Worm (Caenorhabditis elegans) whole organism, L2 larva: ENCODE data around the gene K11D12.8.

Experiments
- F13H6.1 ChIP-seq: sonication (generic microtip); optimal IDR thresholded peaks from 2 replicates; lab custom pipeline; 2016; ENCODE audit warnings: missing genetic modification characterization, missing compliant biosample characterization
- R02D3.7 ChIP-seq: fragments of 150-350 bp; optimal IDR thresholded peaks from 2 replicates; lab custom pipeline; 2014; ENCODE audit warnings: missing biosample characterization, missing genetic modification characterization
- Y55F3AM.14 ChIP-seq: fragments of 200-800 bp; sonication (Bioruptor generic); optimal IDR thresholded peaks from 2 replicates; lab custom pipeline; 2018; ENCODE audit warnings: mild to moderate bottlenecking, missing genetic modification characterization, missing compliant biosample characterization
- ZK546.5 ChIP-seq: sonication (generic microtip); optimal IDR thresholded peaks from 2 replicates; lab custom pipeline; 2017; ENCODE audit warnings: missing biosample characterization, missing genetic modification characterization
- alr-1 ChIP-seq: fragments of 150-350 bp; optimal IDR thresholded peaks from 2 replicates; lab custom pipeline; 2014; ENCODE audit warnings: missing biosample characterization, missing genetic modification characterization
- aly-2 ChIP-seq: fragments of 150-350 bp; optimal IDR thresholded peaks from 2 replicates; lab custom pipeline; 2014; ENCODE audit warnings: missing biosample characterization, missing genetic modification characterization
- ama-1 ChIP-seq: fragments of 150-350 bp; optimal IDR thresholded peaks from 2 replicates; lab custom pipeline; 2018; ENCODE audit warnings: inconsistent platforms
- blmp-1 ChIP-seq: sonication (generic microtip); optimal IDR thresholded peaks from 2 replicates; lab custom pipeline; 2017; ENCODE audit warnings: missing genetic modification characterization, mild to moderate bottlenecking, missing compliant biosample characterization, antibody characterized with exemption, moderate library complexity; ENCODE audit not compliant: insufficient read depth
- ceh-82 ChIP-seq: fragments of 150-350 bp; optimal IDR thresholded peaks from 2 replicates; lab custom pipeline; 2014; ENCODE audit warnings: missing biosample characterization, missing genetic modification characterization
- crh-2 ChIP-seq: sonication (generic microtip); optimal IDR thresholded peaks from 2 replicates; lab custom pipeline; 2017; ENCODE audit warnings: missing biosample characterization, missing genetic modification characterization
- egl-27 ChIP-seq: sonication (generic microtip); optimal IDR thresholded peaks from 3 replicates; lab custom pipeline; 2017; ENCODE audit warnings: missing biosample characterization, missing genetic modification reagents, missing genetic modification characterization
- elt-3 ChIP-seq: sonication (generic microtip); optimal IDR thresholded peaks from 2 replicates; lab custom pipeline; 2017; ENCODE audit warnings: missing biosample characterization, missing genetic modification characterization
- fos-1 ChIP-seq: fragments of 150-350 bp; optimal IDR thresholded peaks from 2 replicates; lab custom pipeline; 2014; ENCODE audit warnings: missing biosample characterization, missing genetic modification characterization
- gmeb-1 ChIP-seq: fragments of 150-350 bp; optimal IDR thresholded peaks from 2 replicates; lab custom pipeline; 2014; ENCODE audit warnings: missing biosample characterization, missing genetic modification characterization
- lin-13 ChIP-seq: fragments of 150-350 bp; optimal IDR thresholded peaks from 2 replicates; lab custom pipeline; 2014; ENCODE audit warnings: missing biosample characterization, missing genetic modification reagents, missing genetic modification characterization
- lsy-2 ChIP-seq, 2 experiments: fragments of 150-350 bp in 1 of 2; sonication (generic microtip) in 1 of 2; optimal IDR thresholded peaks; 2 replicates each; lab custom pipeline; 2014 to 2017; ENCODE audit warnings: missing biosample characterization in 2 of 2, missing genetic modification characterization in 2 of 2
- mab-5 ChIP-seq: fragments of 150-350 bp; optimal IDR thresholded peaks from 2 replicates; lab custom pipeline; 2014; ENCODE audit warnings: missing biosample characterization, missing genetic modification characterization
- mdl-1 ChIP-seq, 2 experiments: fragments of 150-350 bp in 1 of 2; sonication (generic microtip) in 1 of 2; optimal IDR thresholded peaks; 2 replicates each; lab custom pipeline; 2017; ENCODE audit warnings: missing biosample characterization in 2 of 2, missing genetic modification characterization in 2 of 2
- nhr-10 ChIP-seq: sonication (generic microtip); optimal IDR thresholded peaks from 2 replicates; lab custom pipeline; 2017; ENCODE audit warnings: missing biosample characterization, missing genetic modification characterization
- nhr-11 ChIP-seq: fragments of 150-350 bp; optimal IDR thresholded peaks from 2 replicates; lab custom pipeline; 2014; ENCODE audit warnings: missing biosample characterization, missing genetic modification characterization
- nhr-129 ChIP-seq: fragments of 150-350 bp; optimal IDR thresholded peaks from 2 replicates; lab custom pipeline; 2014; ENCODE audit warnings: missing biosample characterization, missing genetic modification characterization
- nhr-21 ChIP-seq: fragments of 150-350 bp; optimal IDR thresholded peaks from 2 replicates; lab custom pipeline; 2014; ENCODE audit warnings: missing biosample characterization, missing genetic modification characterization
- nhr-23 ChIP-seq: fragments of 150-350 bp; optimal IDR thresholded peaks from 2 replicates; lab custom pipeline; 2014; ENCODE audit warnings: missing biosample characterization, missing genetic modification reagents, missing genetic modification characterization
- nhr-25 ChIP-seq: fragments of 150-350 bp; sonication (generic microtip); optimal IDR thresholded peaks from 3 replicates; lab custom pipeline; 2014; ENCODE audit warnings: missing biosample characterization, missing genetic modification characterization
- nhr-6 ChIP-seq: fragments of 150-350 bp; optimal IDR thresholded peaks from 2 replicates; lab custom pipeline; 2014; ENCODE audit warnings: missing biosample characterization, missing genetic modification characterization
- nhr-77 ChIP-seq: fragments of 150-350 bp; optimal IDR thresholded peaks from 2 replicates; lab custom pipeline; 2014; ENCODE audit warnings: missing biosample characterization, missing genetic modification characterization
- peb-1 ChIP-seq: fragments of 150-350 bp; optimal IDR thresholded peaks from 2 replicates; lab custom pipeline; 2014; ENCODE audit warnings: missing biosample characterization, missing genetic modification characterization
- sem-4 ChIP-seq: fragments of 150-350 bp; optimal IDR thresholded peaks from 2 replicates; lab custom pipeline; 2014; ENCODE audit warnings: missing biosample characterization, missing genetic modification reagents, missing genetic modification characterization
- sma-9 ChIP-seq, 2 experiments: fragments of 150-350 bp in 1 of 2; sonication (generic microtip) in 1 of 2; optimal IDR thresholded peaks; 2 replicates each; lab custom pipeline; 2014 to 2016; ENCODE audit warnings: missing genetic modification characterization in 2 of 2, mild to moderate bottlenecking in 1 of 2, missing biosample characterization in 1 of 2, missing compliant biosample characterization in 1 of 2, missing genetic modification reagents in 1 of 2, moderate library complexity in 1 of 2
- unc-39 ChIP-seq: fragments of 150-350 bp; optimal IDR thresholded peaks from 2 replicates; lab custom pipeline; 2014; ENCODE audit warnings: missing biosample characterization, missing genetic modification characterization
- unc-62 ChIP-seq: fragments of 150-350 bp; optimal IDR thresholded peaks from 2 replicates; lab custom pipeline; 2014; ENCODE audit warnings: missing biosample characterization, missing genetic modification reagents, missing genetic modification characterization
- ztf-1 ChIP-seq: fragments of 200-800 bp; sonication (Bioruptor generic); conservative IDR thresholded peaks from 2 replicates; pipeline ENCODE4 v1.3.6; 2022; ENCODE audit warnings: missing genetic modification characterization, missing compliant biosample characterization
- ztf-11 ChIP-seq: sonication (generic microtip); optimal IDR thresholded peaks from 2 replicates; lab custom pipeline; 2017; ENCODE audit warnings: missing biosample characterization, missing genetic modification characterization
- ztf-4 ChIP-seq: fragments of 150-350 bp; optimal IDR thresholded peaks from 2 replicates; lab custom pipeline; 2014; ENCODE audit warnings: missing biosample characterization, missing genetic modification characterization

The K11D12.8 gene

DNA sequence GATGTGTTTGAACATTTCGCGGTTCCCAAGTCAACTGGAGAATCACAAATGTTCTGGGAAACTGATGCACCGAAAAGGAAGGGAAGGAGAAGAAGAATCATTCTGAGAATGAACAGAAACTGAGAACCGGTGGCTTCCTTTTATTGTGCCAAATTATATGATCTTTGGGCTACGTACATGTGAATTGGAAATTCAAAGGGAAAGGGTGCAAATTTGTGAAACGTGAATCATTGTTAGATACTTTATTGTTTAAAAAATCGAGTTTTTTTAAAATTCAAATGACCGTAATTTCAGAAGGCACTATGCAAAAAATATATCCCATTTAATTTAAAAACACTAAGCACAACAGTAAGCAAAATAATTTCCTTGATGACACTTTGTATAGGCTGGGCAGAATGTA, 5.7 kb downstream of the K11D12.8 start, which contains the start of gene K11D12.6:
TSS of gene K11D12.6 (minus strand) at position 101 of the 400 bp plus-strand sequence.
- no peak for TF ChIP-seq aly-2 (tag; lab: Kevin White, UChicago)
- TF ChIP-seq sem-4, result no peak
- no peak for TF ChIP-seq nhr-11 (tag; lab: Kevin White, UChicago)
- TF ChIP-seq nhr-77 (tag; lab: Kevin White, UChicago), result no peak
- TF ChIP-seq ztf-11 (tag; lab: Kevin White, UChicago), result no peak
- TF ChIP-seq ama-1 (lab: Kevin White, UChicago), result no peak
- TF ChIP-seq egl-27 (tag; lab: Kevin White, UChicago), result no peak
- no peak for TF ChIP-seq gmeb-1 (tag; lab: Kevin White, UChicago)
- no peak for TF ChIP-seq lsy-2 (tag; optimal IDR thresholded peaks at IDR 0.05; lab: Kevin White, UChicago)
- TF ChIP-seq alr-1 (tag; lab: Kevin White, UChicago), result no peak
- no peak for TF ChIP-seq nhr-25 (tag; lab: Kevin White, UChicago)
- no peak for TF ChIP-seq lin-13
- no peak for TF ChIP-seq ztf-1 (GFP tag; lab: Robert Waterston, UW)
- TF ChIP-seq unc-62 (GFP tag; lab: Kevin White, UChicago), result no peak
- no peak for TF ChIP-seq ztf-4 (tag; lab: Kevin White, UChicago)
- TF ChIP-seq nhr-10 (tag; lab: Kevin White, UChicago), result no peak
- TF ChIP-seq, all 48 proteins: peak for 0

- no peak for TF ChIP-seq ztf-11 (tag; lab: Kevin White, UChicago)
- no peak for TF ChIP-seq sma-9 (GFP tag; optimal IDR thresholded peaks at IDR 0.05; lab: Kevin White, UChicago)
- no peak for TF ChIP-seq sma-9 (tag; optimal IDR thresholded peaks at IDR 0.05; lab: Kevin White, UChicago)
- TF ChIP-seq nhr-25 (tag; lab: Kevin White, UChicago), result no peak
These were observed 7.7 kb downstream of the K11D12.8 start, which contains the start of gene K11D12.13 for ce11 chrV:5033099-5033498. Gene K11D12.13, plus strand, starts transcription at chrV:5033399.

DNA sequence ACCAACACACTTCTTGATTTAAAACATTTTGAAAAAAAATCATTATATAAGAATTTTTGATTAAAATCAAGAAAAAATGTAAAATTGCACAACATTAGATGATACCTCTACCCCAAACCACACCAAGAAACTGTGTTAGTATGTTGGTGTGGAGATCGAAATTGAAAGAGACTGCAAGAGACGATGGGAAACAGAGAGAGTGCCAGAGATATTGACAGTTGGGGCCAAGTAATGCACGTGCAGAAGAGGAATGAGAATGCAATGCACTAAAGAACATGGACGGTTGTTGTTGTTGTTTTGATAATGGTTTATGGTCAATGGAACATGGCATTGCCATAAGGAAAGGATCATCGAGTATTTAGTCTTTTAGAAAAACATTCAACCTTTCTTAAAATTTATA, 8.6 kb downstream of the K11D12.8 start:
- TF ChIP-seq R02D3.7 (tag; lab: Kevin White, UChicago) (no peak), peb-1 (tag; lab: Kevin White, UChicago) (no peak), alr-1 (tag; lab: Kevin White, UChicago) (no peak), unc-39 (tag; lab: Kevin White, UChicago) (no peak), mab-5 (tag; lab: Kevin White, UChicago) (no peak), nhr-25 (tag; lab: Kevin White, UChicago) (no peak), ceh-82 (no peak), sma-9 (GFP tag; optimal IDR thresholded peaks at IDR 0.05; lab: Kevin White, UChicago) (peak; percentile 66), sma-9 (tag; optimal IDR thresholded peaks at IDR 0.05; lab: Kevin White, UChicago) (no peak), crh-2 (tag; lab: Kevin White, UChicago) (peak; percentile 13), ztf-4 (tag; lab: Kevin White, UChicago) (no peak), lin-13 (no peak), blmp-1 (tag; lab: Kevin White, UChicago) (no peak), Y55F3AM.14 (GFP tag; lab: Kevin White, UChicago) (no peak), nhr-129 (tag; lab: Kevin White, UChicago) (peak; percentile 72), F13H6.1 (tag; lab: Kevin White, UChicago) (peak; percentile 15), nhr-21 (tag; lab: Kevin White, UChicago) (no peak), lsy-2 (tag; optimal IDR thresholded peaks at IDR 0.05; lab: Kevin White, UChicago) (no peak), mdl-1 (tag; optimal IDR thresholded peaks at IDR 0.05; lab: Kevin White, UChicago) (peak; percentile 53 to 62), ztf-11 (tag; lab: Kevin White, UChicago) (no peak), fos-1 (peak; percentile 24)

DNA sequence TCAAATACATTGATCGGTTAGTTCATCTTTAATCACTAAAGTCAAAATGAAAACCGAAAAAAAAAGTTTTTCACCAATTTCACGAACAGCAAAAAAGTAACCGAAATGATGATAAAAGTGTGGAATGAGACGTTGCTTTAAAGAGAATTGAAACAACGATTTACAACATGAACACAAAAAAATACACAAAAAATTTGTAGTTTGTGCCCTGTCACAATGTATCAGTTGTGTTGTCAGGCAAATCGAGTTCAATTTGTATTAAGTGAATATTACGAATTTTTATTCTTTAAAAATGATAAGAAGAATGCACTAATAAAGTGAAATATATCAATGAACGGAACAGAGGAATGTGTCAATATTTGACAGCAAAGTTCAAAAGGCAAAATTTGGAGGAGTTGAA, 9.0 kb downstream of the K11D12.8 start:
- TF ChIP-seq nhr-129 (tag; lab: Kevin White, UChicago) (no peak), nhr-6 (tag; lab: Kevin White, UChicago) (no peak), ztf-4 (tag; lab: Kevin White, UChicago) (no peak), unc-39 (tag; lab: Kevin White, UChicago) (no peak), egl-27 (tag; lab: Kevin White, UChicago) (no peak), nhr-23 (no peak), ZK546.5 (tag; lab: Kevin White, UChicago) (no peak), mab-5 (tag; lab: Kevin White, UChicago) (no peak), ceh-82 (no peak), ztf-11 (tag; lab: Kevin White, UChicago) (no peak), elt-3 (tag; lab: Kevin White, UChicago) (no peak)
- TF ChIP-seq, all 48 proteins: peak for 0
